Fruit fly (Drosophila melanogaster): ENCODE measurements around the gene CG42834.
A peak's percentile ranks its signal among the peaks of the same experiment; 100 is the strongest.

dm6 chr3R:17402434-17402833 lies 16.1 kb upstream of the CG42834 start, which contains the start of gene Sur-8:
- no peak for TF ChIP-seq kay (GFP tag; ENCODE audit: borderline replicate concordance)
- TF ChIP-seq Crg-1 (GFP tag; optimal IDR thresholded peaks at IDR 0.05): no peak
- TF ChIP-seq CG7045 (GFP tag; optimal IDR thresholded peaks at IDR 0.05): peak; percentile 30

All from whole organism, adult.